Fruit fly (Drosophila melanogaster) whole organism, embryonic: ENCODE measurements around the gene CG14232.

Source experiments
- B-H2 ChIP-seq: fragments of 200-800 bp; sonication (Bioruptor generic); optimal IDR thresholded peaks from 2 replicates; lab custom pipeline; 2018; ENCODE audit warnings: missing biosample characterization, mild to moderate bottlenecking, missing genetic modification characterization
- CG11695 ChIP-seq: fragments of 200-800 bp; sonication (Bioruptor generic); IDR thresholded peaks from 3 replicates; pipeline ENCODE4 v1.3.6; 2022; ENCODE audit warnings: missing biosample characterization, missing genetic modification characterization
- CG12391 ChIP-seq: fragments of 200-800 bp; sonication (Bioruptor generic); optimal IDR thresholded peaks from 3 replicates; lab custom pipeline; 2018; ENCODE audit warnings: missing biosample characterization, mild to moderate bottlenecking, missing genetic modification characterization, moderate library complexity
- CG2875 ChIP-seq: fragments of 200-800 bp; sonication (Bioruptor generic); optimal IDR thresholded peaks from 2 replicates; lab custom pipeline; 2017; ENCODE audit warnings: missing biosample characterization, mild to moderate bottlenecking, missing genetic modification characterization, missing genetic modification reagents
- CG30431 ChIP-seq: fragments of 200-800 bp; sonication (Bioruptor generic); optimal IDR thresholded peaks from 2 replicates; lab custom pipeline; 2017; ENCODE audit warnings: missing biosample characterization, missing genetic modification characterization
- CG31441 ChIP-seq: fragments of 200-800 bp; sonication (Bioruptor generic); IDR thresholded peaks from 2 replicates; pipeline ENCODE4 v1.3.6; 2022; ENCODE audit warnings: missing biosample characterization, missing genetic modification characterization
- CG3281 ChIP-seq: fragments of 200-800 bp; sonication (Bioruptor generic); optimal IDR thresholded peaks from 3 replicates; lab custom pipeline; 2017; ENCODE audit warnings: missing biosample characterization, mild to moderate bottlenecking, missing genetic modification characterization
- CG42726 ChIP-seq: fragments of 200-800 bp; sonication (Bioruptor generic); IDR thresholded peaks from 2 replicates; pipeline ENCODE4 v1.3.6; 2022; ENCODE audit warnings: missing biosample characterization, missing genetic modification characterization; ENCODE audit not compliant: partially characterized antibody
- CG4854 ChIP-seq: fragments of 200-800 bp; sonication (Bioruptor generic); optimal IDR thresholded peaks from 2 replicates; lab custom pipeline; 2016; ENCODE audit warnings: missing biosample characterization, missing genetic modification characterization, inconsistent platforms
- CG6254 ChIP-seq: fragments of 200-800 bp; sonication (Bioruptor generic); optimal IDR thresholded peaks from 3 replicates; lab custom pipeline; 2017; ENCODE audit warnings: mild to moderate bottlenecking, missing biosample characterization, missing genetic modification reagents, missing genetic modification characterization
- CG7556 ChIP-seq: fragments of 200-800 bp; sonication (Bioruptor generic); optimal IDR thresholded peaks from 2 replicates; lab custom pipeline; 2017; ENCODE audit warnings: missing biosample characterization, mild to moderate bottlenecking, missing genetic modification characterization
- CG8281 ChIP-seq: fragments of 200-800 bp; sonication (Bioruptor generic); optimal IDR thresholded peaks from 2 replicates; lab custom pipeline; 2018; ENCODE audit warnings: missing biosample characterization, mild to moderate bottlenecking, missing genetic modification characterization, moderate library complexity
- CG8290 ChIP-seq, 3 experiments: fragments of 200-800 bp; sonication (Bioruptor generic); optimal IDR thresholded peaks; 2 replicates each; lab custom pipeline; 2016 to 2019; ENCODE audit warnings: missing biosample characterization in 3 of 3, missing genetic modification characterization in 3 of 3, mild to moderate bottlenecking in 2 of 3, moderate library complexity in 1 of 3
- CG8388 ChIP-seq: fragments of 200-800 bp; sonication (Bioruptor generic); optimal IDR thresholded peaks from 2 replicates; lab custom pipeline; 2019; ENCODE audit warnings: missing biosample characterization, mild to moderate bottlenecking, missing genetic modification characterization, moderate library complexity
- Camta ChIP-seq: fragments of 200-800 bp; sonication (Bioruptor generic); optimal IDR thresholded peaks from 2 replicates; lab custom pipeline; 2016; ENCODE audit warnings: missing biosample characterization, missing genetic modification characterization
- CrebB ChIP-seq: fragments of 200-800 bp; sonication (Bioruptor generic); optimal IDR thresholded peaks from 3 replicates; lab custom pipeline; 2018; ENCODE audit warnings: missing biosample characterization, mild to moderate bottlenecking, missing genetic modification characterization
- Dbx ChIP-seq: fragments of 200-800 bp; sonication (Bioruptor generic); IDR thresholded peaks from 3 replicates; pipeline ENCODE4 v1.3.6; 2022; ENCODE audit warnings: missing biosample characterization, missing genetic modification characterization
- Dref ChIP-seq: fragments of 200-800 bp; sonication (Bioruptor generic); IDR thresholded peaks from 2 replicates; pipeline ENCODE4 v1.3.6; 2022; ENCODE audit warnings: missing biosample characterization, missing genetic modification characterization
- E2f1 ChIP-seq: fragments of 200-800 bp; sonication (Bioruptor generic); IDR thresholded peaks from 2 replicates; pipeline ENCODE4 v1.3.6; 2022; ENCODE audit warnings: missing biosample characterization, missing genetic modification characterization
- GATAe ChIP-seq: fragments of 200-800 bp; sonication (Bioruptor generic); conservative IDR thresholded peaks from 2 replicates; pipeline ENCODE4 v1.3.6; 2022; ENCODE audit warnings: missing biosample characterization, missing genetic modification characterization
- Med ChIP-seq: fragments of 200-800 bp; sonication (Bioruptor generic); peaks from one replicate; lab custom pipeline; 2016; ENCODE audit warnings: missing biosample characterization, missing genetic modification characterization, mild to moderate bottlenecking, inconsistent platforms, moderate library complexity
- Mes4 ChIP-seq: fragments of 200-800 bp; sonication (Bioruptor generic); optimal IDR thresholded peaks from 2 replicates; lab custom pipeline; 2016; ENCODE audit warnings: missing biosample characterization, missing genetic modification characterization
- Oaz ChIP-seq: fragments of 200-800 bp; sonication (Bioruptor generic); IDR thresholded peaks from 2 replicates; pipeline ENCODE4 v1.3.6; 2022; ENCODE audit warnings: missing biosample characterization, missing genetic modification characterization
- Opbp ChIP-seq: fragments of 200-800 bp; sonication (Bioruptor generic); IDR thresholded peaks from 3 replicates; pipeline ENCODE4 v1.3.6; 2022; ENCODE audit warnings: missing biosample characterization, missing genetic modification characterization; ENCODE audit not compliant: partially characterized antibody
- PHDP ChIP-seq: fragments of 200-800 bp; sonication (Bioruptor generic); optimal IDR thresholded peaks from 3 replicates; lab custom pipeline; 2018; ENCODE audit warnings: missing biosample characterization, mild to moderate bottlenecking, missing genetic modification characterization, moderate library complexity
- Sin3A ChIP-seq: fragments of >200 bp; optimal IDR thresholded peaks from 2 replicates; lab custom pipeline; 2018
- Sox100B ChIP-seq: fragments of 200-800 bp; sonication (Bioruptor generic); optimal IDR thresholded peaks from 3 replicates; lab custom pipeline; 2018; ENCODE audit warnings: missing biosample characterization, mild to moderate bottlenecking, missing genetic modification characterization
- abd-A ChIP-seq: fragments of 200-800 bp; sonication (Bioruptor generic); optimal IDR thresholded peaks from 3 replicates; lab custom pipeline; 2019; ENCODE audit warnings: missing biosample characterization, mild to moderate bottlenecking, missing genetic modification characterization, moderate library complexity
- aop ChIP-seq: fragments of 200-800 bp; sonication (Bioruptor generic); IDR thresholded peaks from 2 replicates; pipeline ENCODE4 v1.3.6; 2022; ENCODE audit warnings: missing biosample characterization, missing genetic modification characterization
- bbx ChIP-seq: fragments of 200-800 bp; sonication (Bioruptor generic); IDR thresholded peaks from 2 replicates; pipeline ENCODE4 v1.3.6; 2022; ENCODE audit warnings: missing biosample characterization, missing genetic modification characterization; ENCODE audit not compliant: partially characterized antibody
- bigmax ChIP-seq: fragments of 200-800 bp; sonication (Bioruptor generic); optimal IDR thresholded peaks from 2 replicates; lab custom pipeline; 2018; ENCODE audit warnings: missing biosample characterization, mild to moderate bottlenecking, missing genetic modification characterization
- bsh ChIP-seq, 2 experiments: fragments of 200-800 bp; sonication (Bioruptor generic); optimal IDR thresholded peaks; 2 replicates each; lab custom pipeline; 2017 to 2018; ENCODE audit warnings: mild to moderate bottlenecking in 2 of 2, missing biosample characterization in 2 of 2, missing genetic modification characterization in 2 of 2, moderate library complexity in 1 of 2
- cato ChIP-seq: fragments of 200-800 bp; sonication (Bioruptor generic); optimal IDR thresholded peaks from 2 replicates; lab custom pipeline; 2016; ENCODE audit warnings: missing biosample characterization, missing genetic modification characterization, borderline replicate concordance
- dati ChIP-seq: fragments of 200-800 bp; sonication (Bioruptor generic); IDR thresholded peaks from 2 replicates; pipeline ENCODE4 v1.3.6; 2022; ENCODE audit warnings: missing biosample characterization, missing genetic modification characterization
- en ChIP-seq: fragments of 200-800 bp; sonication (Bioruptor generic); optimal IDR thresholded peaks from 2 replicates; lab custom pipeline; 2016; ENCODE audit warnings: missing biosample characterization, missing genetic modification characterization
- ewg ChIP-seq: fragments of 200-800 bp; sonication (Bioruptor generic); optimal IDR thresholded peaks from 3 replicates; lab custom pipeline; 2017; ENCODE audit warnings: mild to moderate bottlenecking, missing biosample characterization, missing genetic modification reagents, missing genetic modification characterization
- fd102C ChIP-seq: fragments of 200-800 bp; sonication (Bioruptor generic); optimal IDR thresholded peaks from 2 replicates; lab custom pipeline; 2018; ENCODE audit warnings: missing biosample characterization, mild to moderate bottlenecking, missing genetic modification characterization, moderate library complexity
- fu2 ChIP-seq: fragments of 200-800 bp; sonication (Bioruptor generic); optimal IDR thresholded peaks from 2 replicates; lab custom pipeline; 2016; ENCODE audit warnings: missing biosample characterization, missing genetic modification characterization
- ham ChIP-seq: fragments of 200-800 bp; sonication (Bioruptor generic); IDR thresholded peaks from 2 replicates; pipeline ENCODE4 v1.3.6; 2022; ENCODE audit warnings: missing biosample characterization, missing genetic modification characterization
- hth ChIP-seq: fragments of >200 bp; optimal IDR thresholded peaks from 2 replicates; lab custom pipeline; 2017; ENCODE audit warnings: inconsistent platforms
- insv ChIP-seq, 2 experiments: fragments of 200-800 bp; sonication (Bioruptor generic); optimal IDR thresholded peaks; 3 replicates each; lab custom pipeline; 2016 to 2018; ENCODE audit warnings: missing biosample characterization in 2 of 2, missing genetic modification characterization in 2 of 2
- pzg ChIP-seq: fragments of 200-800 bp; sonication (Bioruptor generic); optimal IDR thresholded peaks from 3 replicates; lab custom pipeline; 2018; ENCODE audit warnings: missing biosample characterization, mild to moderate bottlenecking, missing genetic modification characterization, moderate library complexity
- sim ChIP-seq: fragments of 200-800 bp; sonication (Bioruptor generic); IDR thresholded peaks from 2 replicates; pipeline ENCODE4 v1.3.6; 2022; ENCODE audit warnings: missing biosample characterization, missing genetic modification characterization
- sisA ChIP-seq: fragments of 200-800 bp; sonication (Bioruptor generic); IDR thresholded peaks from 2 replicates; pipeline ENCODE4 v1.3.6; 2022; ENCODE audit warnings: missing biosample characterization, missing genetic modification characterization
- sr ChIP-seq: fragments of 200-800 bp; sonication (Bioruptor generic); IDR thresholded peaks from 3 replicates; pipeline ENCODE4 v1.3.6; 2022; ENCODE audit warnings: missing biosample characterization, missing genetic modification characterization
- tap ChIP-seq: fragments of 200-800 bp; optimal IDR thresholded peaks from 3 replicates; lab custom pipeline; 2019; ENCODE audit warnings: missing biosample characterization, mild to moderate bottlenecking, missing genetic modification characterization, moderate library complexity
- tna ChIP-seq: fragments of 200-800 bp; sonication (Bioruptor generic); IDR thresholded peaks from 2 replicates; pipeline ENCODE4 v1.3.6; 2022; ENCODE audit warnings: missing biosample characterization, missing genetic modification characterization; ENCODE audit not compliant: partially characterized antibody
- unc-4 ChIP-seq: fragments of 200-800 bp; sonication (Bioruptor generic); IDR thresholded peaks from 2 replicates; pipeline ENCODE4 v1.3.6; 2022; ENCODE audit warnings: missing biosample characterization, missing genetic modification characterization; ENCODE audit not compliant: partially characterized antibody
- unpg ChIP-seq: fragments of 200-800 bp; sonication (Bioruptor generic); optimal IDR thresholded peaks from 3 replicates; lab custom pipeline; 2018; ENCODE audit warnings: missing biosample characterization, mild to moderate bottlenecking, missing genetic modification characterization, moderate library complexity

CG14232 gene

dm6 chrX:19694792-19695558 lies 9.1 kb downstream of the CG14232 start, which contains the start of gene CG14229 (continued):
- TF ChIP-seq bbx = no peak
- TF ChIP-seq insv (GFP tag; optimal IDR thresholded peaks at IDR 0.05; lab: Kevin White, UChicago) = no peak
- no peak for TF ChIP-seq sim
- TF ChIP-seq CG12391 (tag; lab: Kevin White, UChicago) = no peak
- TF ChIP-seq aop (GFP tag; lab: Robert Waterston, UW) = no peak
- TF ChIP-seq Dbx (GFP tag; lab: Robert Waterston, UW) = no peak
- TF ChIP-seq CG8281 (tag; lab: Kevin White, UChicago) = no peak
- no peak for TF ChIP-seq sr
- TF ChIP-seq bsh (GFP tag; optimal IDR thresholded peaks at IDR 0.05; lab: Kevin White, UChicago) = peak in 1 of 2 experiments; percentile 11
- TF ChIP-seq PHDP (tag; lab: Kevin White, UChicago) = no peak
- no peak for TF ChIP-seq abd-A (tag; lab: Kevin White, UChicago)
- TF ChIP-seq CG8388 = no peak
- no peak for TF ChIP-seq CG7556 (GFP tag; lab: Kevin White, UChicago)
- no peak for TF ChIP-seq fd102C
- no peak for TF ChIP-seq dati (GFP tag; lab: Robert Waterston, UW)
- no peak for TF ChIP-seq CG42726 (GFP tag; lab: Robert Waterston, UW)
- no peak for TF ChIP-seq hth (lab: Kevin White, UChicago)
- no peak for TF ChIP-seq unpg
- TF ChIP-seq fu2 (GFP tag; lab: Kevin White, UChicago) = no peak
- no peak for TF ChIP-seq CG4854
- no peak for TF ChIP-seq Sin3A (lab: Kevin White, UChicago)
- TF ChIP-seq en (GFP tag; lab: Kevin White, UChicago) = no peak
- no peak for TF ChIP-seq tap (tag; lab: Kevin White, UChicago)
- TF ChIP-seq CG11695 (GFP tag; lab: Robert Waterston, UW) = peak; percentile 53; the same call in 1 of the 3 replicates
- TF ChIP-seq CG6254 = no peak
- TF ChIP-seq cato = no peak
- 0 out of 2 replicates have a peak, but pooled peaks have one; percentile 15 for TF ChIP-seq Dref (GFP tag; lab: Robert Waterston, UW)
- TF ChIP-seq sisA (GFP tag; lab: Robert Waterston, UW) = peak; percentile 44
- no peak for TF ChIP-seq Sox100B (GFP tag; lab: Kevin White, UChicago)
- TF ChIP-seq GATAe (GFP tag; lab: Robert Waterston, UW) = no peak
- TF ChIP-seq CG2875 (GFP tag; lab: Kevin White, UChicago) = no peak
- TF ChIP-seq CG3281 = peak; percentile 3
- TF ChIP-seq Med = peak; percentile 48
- no peak for TF ChIP-seq CrebB (tag; lab: Kevin White, UChicago)
- TF ChIP-seq unc-4 (GFP tag; lab: Robert Waterston, UW) = no peak
- no peak for TF ChIP-seq Oaz (GFP tag; lab: Robert Waterston, UW)
- TF ChIP-seq Camta (GFP tag; lab: Kevin White, UChicago) = no peak
- no peak for TF ChIP-seq Mes4
- peak; percentile 44 for TF ChIP-seq pzg (GFP tag; lab: Kevin White, UChicago)
- TF ChIP-seq ham (GFP tag; lab: Robert Waterston, UW) = no peak
- no peak for TF ChIP-seq CG31441 (GFP tag; lab: Robert Waterston, UW)
- TF ChIP-seq Opbp (GFP tag; lab: Robert Waterston, UW) = no peak
- no peak for TF ChIP-seq CG30431 (GFP tag; lab: Kevin White, UChicago)
- no peak for TF ChIP-seq CG8290 (GFP tag; optimal IDR thresholded peaks at IDR 0.05; lab: Kevin White, UChicago)
- TF ChIP-seq CG8290 (tag; optimal IDR thresholded peaks at IDR 0.05; lab: Kevin White, UChicago) = no peak
- TF ChIP-seq tna = no peak
- TF ChIP-seq bigmax (GFP tag; lab: Kevin White, UChicago) = no peak
- TF ChIP-seq B-H2 (GFP tag; lab: Kevin White, UChicago) = no peak
- TF ChIP-seq ewg (GFP tag; lab: Kevin White, UChicago) = no peak
- no peak for TF ChIP-seq E2f1 (GFP tag; lab: Robert Waterston, UW)
